Fruit fly (Drosophila melanogaster): ENCODE results near the gene Hpf1.

Gene Hpf1

dm6 chr3R:5758624-5759209, 33.0 kb upstream of the Hpf1 start, which contains the start of gene Sec8 (continued):
- 0 out of 3 replicates have a peak, but pooled peaks have one; percentile 6 for TF ChIP-seq Mrtf (GFP tag; IDR thresholded peaks at IDR 0.05)
- peak; percentile 78 for TF ChIP-seq CG2129 (GFP tag; IDR thresholded peaks at IDR 0.05; ENCODE audit: partially characterized antibody)
- no peak for TF ChIP-seq CG7745 (tag; optimal IDR thresholded peaks at IDR 0.05)
- no peak for TF ChIP-seq CG15011 (GFP tag; optimal IDR thresholded peaks at IDR 0.05)
- TF ChIP-seq sens (GFP tag): peak; percentile 75
- TF ChIP-seq CG1233 (GFP tag; optimal IDR thresholded peaks at IDR 0.05): peak; percentile 4
- peak; percentile 53 for TF ChIP-seq Hsf (GFP tag; optimal IDR thresholded peaks at IDR 0.05)
- TF ChIP-seq CG17385 (GFP tag; optimal IDR thresholded peaks at IDR 0.05): no peak
- TF ChIP-seq Camta (GFP tag; optimal IDR thresholded peaks at IDR 0.05): no peak
- TF ChIP-seq scrt (GFP tag; optimal IDR thresholded peaks at IDR 0.05): no peak
- no peak for TF ChIP-seq oc (tag; optimal IDR thresholded peaks at IDR 0.05)
- TF ChIP-seq her (GFP tag; optimal IDR thresholded peaks at IDR 0.05): peak; percentile 62
- TF ChIP-seq CG11696 (GFP tag; IDR thresholded peaks at IDR 0.05): no peak
- TF ChIP-seq Six4 (GFP tag; optimal IDR thresholded peaks at IDR 0.05): no peak
- TF ChIP-seq fd3F (GFP tag; optimal IDR thresholded peaks at IDR 0.05): no peak
- no peak for TF ChIP-seq CG11504 (tag; optimal IDR thresholded peaks at IDR 0.05)
- no peak for TF ChIP-seq eve (GFP tag; optimal IDR thresholded peaks at IDR 0.05)
- no peak for TF ChIP-seq CG8388 (GFP tag; optimal IDR thresholded peaks at IDR 0.05)
- TF ChIP-seq chinmo (GFP tag; IDR thresholded peaks at IDR 0.05; ENCODE audit: partially characterized antibody): peak; percentile 81; the same call in 2 of the 4 replicates
- no peak for TF ChIP-seq NC2β (GFP tag; optimal IDR thresholded peaks at IDR 0.05)
- TF ChIP-seq pho (GFP tag; optimal IDR thresholded peaks at IDR 0.05): peak; percentile 52
- TF ChIP-seq Ets65A (GFP tag): peak; percentile 94
- TF ChIP-seq Side (GFP tag; optimal IDR thresholded peaks at IDR 0.05): peak; percentile 63
- peak; percentile 68 for TF ChIP-seq CG2120 (GFP tag; optimal IDR thresholded peaks at IDR 0.05)
- peak; percentile 56 for TF ChIP-seq Sin3A (optimal IDR thresholded peaks at IDR 0.05)
- no peak for TF ChIP-seq sc (optimal IDR thresholded peaks at IDR 0.05)
- no peak for TF ChIP-seq sc (GFP tag; optimal IDR thresholded peaks at IDR 0.05)
- TF ChIP-seq Dip2 (GFP tag; IDR thresholded peaks at IDR 0.05): no peak
- no peak for TF ChIP-seq CG8765 (GFP tag; IDR thresholded peaks at IDR 0.05)
- TF ChIP-seq Dbx (GFP tag; IDR thresholded peaks at IDR 0.05): no peak
- TF ChIP-seq CG11723 (GFP tag; optimal IDR thresholded peaks at IDR 0.05): no peak
- no peak for TF ChIP-seq CG10274 (GFP tag; optimal IDR thresholded peaks at IDR 0.05)
- peak; percentile 41 for TF ChIP-seq repo (GFP tag; optimal IDR thresholded peaks at IDR 0.05)
- no peak for TF ChIP-seq Ptx1 (GFP tag; IDR thresholded peaks at IDR 0.05)
- no peak for TF ChIP-seq CG17359 (tag; optimal IDR thresholded peaks at IDR 0.05)
- TF ChIP-seq Lpt (GFP tag; optimal IDR thresholded peaks at IDR 0.05): no peak
- TF ChIP-seq gem (tag; optimal IDR thresholded peaks at IDR 0.05): no peak
- TF ChIP-seq ham (GFP tag; IDR thresholded peaks at IDR 0.05): no peak
- peak; percentile 68 for TF ChIP-seq zfh2 (GFP tag; optimal IDR thresholded peaks at IDR 0.05)
- TF ChIP-seq klu (GFP tag; IDR thresholded peaks at IDR 0.05): no peak
- peak; percentile 77 for TF ChIP-seq row (GFP tag; IDR thresholded peaks at IDR 0.05)
- TF ChIP-seq CG6854 (GFP tag; optimal IDR thresholded peaks at IDR 0.05): no peak
- TF ChIP-seq CG17328 (GFP tag; IDR thresholded peaks at IDR 0.05): no peak
- no peak for TF ChIP-seq onecut (GFP tag; IDR thresholded peaks at IDR 0.05)
- peak; percentile 33 for TF ChIP-seq ems (GFP tag; optimal IDR thresholded peaks at IDR 0.05)
- TF ChIP-seq NC2α (GFP tag; optimal IDR thresholded peaks at IDR 0.05): no peak
- peak; percentile 87 for TF ChIP-seq Scr (GFP tag; IDR thresholded peaks at IDR 0.05; ENCODE audit: partially characterized antibody)
- no peak for TF ChIP-seq CG8281 (tag; optimal IDR thresholded peaks at IDR 0.05)
- no peak for TF ChIP-seq CG7928 (GFP tag; optimal IDR thresholded peaks at IDR 0.05)
- no peak for TF ChIP-seq CG6813 (GFP tag; optimal IDR thresholded peaks at IDR 0.05)
- no peak for TF ChIP-seq CG10462 (GFP tag; optimal IDR thresholded peaks at IDR 0.05)
- TF ChIP-seq CG30431 (GFP tag; optimal IDR thresholded peaks at IDR 0.05): no peak

Measured in whole organism, embryonic.